Fruit fly (Drosophila melanogaster): ENCODE data around the gene hng3.
A peak's percentile ranks its signal among the peaks of the same experiment; 100 is the strongest.

The hng3 gene

DNA sequence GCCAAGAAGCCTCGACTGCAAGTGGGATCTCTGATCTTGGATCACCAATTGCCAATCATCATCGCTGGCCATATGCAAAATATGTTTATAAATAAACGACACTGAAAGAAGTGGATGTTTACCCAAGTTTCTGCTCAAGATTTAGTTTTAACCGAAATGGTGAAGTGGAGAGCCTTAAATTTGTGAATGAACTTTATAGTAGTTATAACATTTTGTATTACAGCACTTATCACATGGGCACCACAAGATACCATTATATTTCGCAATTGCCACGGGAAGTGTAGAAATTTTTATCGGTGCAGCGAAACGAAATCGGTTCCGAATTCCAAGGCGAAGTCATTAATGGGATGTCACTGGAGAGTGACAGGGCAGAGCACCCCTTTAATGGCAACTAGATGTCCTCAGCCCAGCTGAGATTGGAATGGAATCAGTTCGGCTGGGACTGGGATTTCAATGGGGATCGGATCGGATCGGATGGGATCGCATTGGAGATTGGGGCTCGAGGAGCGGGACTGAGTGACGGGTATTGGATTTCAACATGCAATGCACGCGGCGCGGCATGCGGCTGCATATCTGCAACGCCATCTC, 8.8 kb downstream of the hng3 start:
- no peak for TF ChIP-seq Rel (GFP tag; optimal IDR thresholded peaks at IDR 0.05)
- no peak for TF ChIP-seq Rel (tag; optimal IDR thresholded peaks at IDR 0.05)
- TF ChIP-seq br (GFP tag; optimal IDR thresholded peaks at IDR 0.05) = peak; percentile 31
- TF ChIP-seq Hnf4 (GFP tag; optimal IDR thresholded peaks at IDR 0.05) = no peak
- no peak for TF ChIP-seq brk (GFP tag; optimal IDR thresholded peaks at IDR 0.05)
- TF ChIP-seq rgr (GFP tag; optimal IDR thresholded peaks at IDR 0.05) = peak; percentile 30
- no peak for TF ChIP-seq dsf (GFP tag; optimal IDR thresholded peaks at IDR 0.05; ENCODE audit: borderline replicate concordance)
- no peak for TF ChIP-seq sage (GFP tag; optimal IDR thresholded peaks at IDR 0.05)
- no peak for TF ChIP-seq Sp1 (GFP tag; optimal IDR thresholded peaks at IDR 0.05)
- TF ChIP-seq ey (GFP tag; optimal IDR thresholded peaks at IDR 0.05) = peak; percentile 42
- TF ChIP-seq jim (GFP tag; optimal IDR thresholded peaks at IDR 0.05) = no peak
- TF ChIP-seq pan (optimal IDR thresholded peaks at IDR 0.05) = no peak
- peak; percentile 34 for TF ChIP-seq h (GFP tag; optimal IDR thresholded peaks at IDR 0.05)
- no peak for TF ChIP-seq Hr83 (GFP tag; optimal IDR thresholded peaks at IDR 0.05; ENCODE audit: poor library complexity, severe bottlenecking)
- TF ChIP-seq HLH106 (tag; optimal IDR thresholded peaks at IDR 0.05) = peak; percentile 36
- TF ChIP-seq fru (GFP tag; optimal IDR thresholded peaks at IDR 0.05) = peak; percentile 47
- no peak for TF ChIP-seq woc (GFP tag; optimal IDR thresholded peaks at IDR 0.05)
- no peak for TF ChIP-seq Vsx2 (GFP tag; optimal IDR thresholded peaks at IDR 0.05; ENCODE audit: partially characterized antibody)
- peak in 1 of 2 experiments; percentile 44 for TF ChIP-seq foxo (GFP tag; optimal IDR thresholded peaks at IDR 0.05)

DNA sequence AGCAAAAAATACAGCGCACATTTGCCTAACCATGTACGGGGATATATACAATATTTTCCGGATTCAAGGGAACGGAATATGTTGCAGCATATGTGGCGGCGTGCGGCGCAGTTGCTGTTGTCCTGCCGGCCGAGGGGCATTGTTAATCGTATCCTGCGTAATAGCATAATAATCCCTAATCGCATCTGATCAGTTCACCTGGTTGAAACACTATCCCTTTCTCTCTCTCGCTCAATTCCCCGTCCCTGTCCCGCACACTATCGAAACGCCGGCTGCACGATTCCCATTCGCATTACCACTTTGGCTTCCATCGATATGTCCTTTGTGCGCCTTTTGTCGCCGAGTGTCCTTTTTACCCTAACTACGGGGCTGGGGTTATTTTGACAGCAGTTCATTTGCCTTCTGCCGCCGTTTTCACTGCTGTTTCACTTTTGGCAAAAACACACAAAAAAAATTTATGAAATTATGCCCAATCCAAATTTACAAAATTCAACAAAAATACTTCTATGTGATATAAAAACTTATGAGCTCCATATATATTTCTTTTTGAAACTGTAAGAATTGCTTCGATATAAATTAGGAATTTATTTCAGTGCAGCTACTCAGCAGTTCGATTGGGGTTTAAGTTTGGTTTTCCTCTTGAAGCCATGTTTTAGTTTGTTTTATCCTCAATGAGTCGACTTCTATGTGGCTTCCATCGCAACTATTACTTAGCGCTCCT, 9.9 kb downstream of the hng3 start:
- TF ChIP-seq rgr (GFP tag; optimal IDR thresholded peaks at IDR 0.05) = peak; percentile 38
- TF ChIP-seq h (GFP tag; optimal IDR thresholded peaks at IDR 0.05) = peak; percentile 51
- peak; percentile 36 for TF ChIP-seq woc (GFP tag; optimal IDR thresholded peaks at IDR 0.05)
- peak; percentile 39 for TF ChIP-seq OdsH (GFP tag; optimal IDR thresholded peaks at IDR 0.05)
- no peak for TF ChIP-seq Hr83 (GFP tag; optimal IDR thresholded peaks at IDR 0.05; ENCODE audit: poor library complexity, severe bottlenecking)
- no peak for TF ChIP-seq Jra (GFP tag; optimal IDR thresholded peaks at IDR 0.05)
- TF ChIP-seq Hnf4 (GFP tag; optimal IDR thresholded peaks at IDR 0.05) = peak; percentile 21
- TF ChIP-seq tai (GFP tag; optimal IDR thresholded peaks at IDR 0.05) = peak; percentile 40
- TF ChIP-seq HLH106 (tag; optimal IDR thresholded peaks at IDR 0.05) = peak; percentile 35
- peak; percentile 41 for TF ChIP-seq fru (GFP tag; optimal IDR thresholded peaks at IDR 0.05)
- TF ChIP-seq ey (GFP tag; optimal IDR thresholded peaks at IDR 0.05) = peak; percentile 34
- peak; percentile 33 for TF ChIP-seq Sp1 (GFP tag; optimal IDR thresholded peaks at IDR 0.05)
- TF ChIP-seq Mio (GFP tag; optimal IDR thresholded peaks at IDR 0.05) = no peak
- peak; percentile 6 for TF ChIP-seq psq (GFP tag; optimal IDR thresholded peaks at IDR 0.05)
- peak; percentile 19 for TF ChIP-seq sv (GFP tag; optimal IDR thresholded peaks at IDR 0.05)
- no peak for TF ChIP-seq sage (GFP tag; optimal IDR thresholded peaks at IDR 0.05)
- TF ChIP-seq foxo (GFP tag; optimal IDR thresholded peaks at IDR 0.05) = peak in 1 of 2 experiments; percentile 43

DNA sequence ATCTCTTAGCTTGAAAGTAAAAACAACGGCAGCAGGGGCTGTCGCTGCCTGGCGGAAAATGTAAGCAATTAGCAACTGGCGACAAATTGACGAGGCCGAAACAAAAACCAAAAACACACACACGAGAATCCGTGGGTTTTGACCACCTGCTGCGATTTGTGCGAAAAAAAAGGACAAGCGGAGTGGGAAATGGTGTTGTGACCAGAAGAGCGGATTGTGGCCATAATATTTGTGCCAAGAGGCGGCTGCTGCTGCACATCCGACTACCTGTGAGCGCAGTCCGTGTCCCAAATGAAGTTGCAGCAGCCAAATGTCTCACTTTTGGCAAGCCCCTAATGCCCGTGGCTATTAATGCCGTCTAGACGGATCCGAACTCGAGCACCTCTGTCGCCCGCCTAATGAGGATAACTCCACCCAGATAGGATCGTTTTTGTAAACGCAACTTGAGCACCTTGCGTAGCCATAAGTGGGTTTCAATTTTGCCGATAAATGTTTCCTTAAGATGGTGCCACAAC, 10.9 kb downstream of the hng3 start:
- TF ChIP-seq Hr78 (GFP tag; optimal IDR thresholded peaks at IDR 0.05) = no peak
- no peak for TF ChIP-seq br (GFP tag; optimal IDR thresholded peaks at IDR 0.05)
- TF ChIP-seq HLH106 (tag; optimal IDR thresholded peaks at IDR 0.05) = no peak
- TF ChIP-seq lola (GFP tag; optimal IDR thresholded peaks at IDR 0.05) = no peak
- TF ChIP-seq Abd-B (GFP tag; optimal IDR thresholded peaks at IDR 0.05) = no peak
- TF ChIP-seq brk (GFP tag; optimal IDR thresholded peaks at IDR 0.05) = no peak
- TF ChIP-seq OdsH (GFP tag; optimal IDR thresholded peaks at IDR 0.05) = no peak
- TF ChIP-seq Hnf4 (GFP tag; optimal IDR thresholded peaks at IDR 0.05) = no peak
- TF ChIP-seq fru (GFP tag; optimal IDR thresholded peaks at IDR 0.05) = no peak
- no peak for TF ChIP-seq Myc (optimal IDR thresholded peaks at IDR 0.05)
- TF ChIP-seq sv (GFP tag; optimal IDR thresholded peaks at IDR 0.05) = no peak
- TF ChIP-seq foxo (GFP tag; optimal IDR thresholded peaks at IDR 0.05) = no peak
- no peak for TF ChIP-seq CrebA (GFP tag; optimal IDR thresholded peaks at IDR 0.05; ENCODE audit: borderline replicate concordance)
- no peak for TF ChIP-seq jim (GFP tag; optimal IDR thresholded peaks at IDR 0.05)
- TF ChIP-seq rgr (GFP tag; optimal IDR thresholded peaks at IDR 0.05) = no peak
- no peak for TF ChIP-seq pan (optimal IDR thresholded peaks at IDR 0.05)
- TF ChIP-seq Dif (GFP tag; optimal IDR thresholded peaks at IDR 0.05; ENCODE audit: partially characterized antibody) = no peak

DNA sequence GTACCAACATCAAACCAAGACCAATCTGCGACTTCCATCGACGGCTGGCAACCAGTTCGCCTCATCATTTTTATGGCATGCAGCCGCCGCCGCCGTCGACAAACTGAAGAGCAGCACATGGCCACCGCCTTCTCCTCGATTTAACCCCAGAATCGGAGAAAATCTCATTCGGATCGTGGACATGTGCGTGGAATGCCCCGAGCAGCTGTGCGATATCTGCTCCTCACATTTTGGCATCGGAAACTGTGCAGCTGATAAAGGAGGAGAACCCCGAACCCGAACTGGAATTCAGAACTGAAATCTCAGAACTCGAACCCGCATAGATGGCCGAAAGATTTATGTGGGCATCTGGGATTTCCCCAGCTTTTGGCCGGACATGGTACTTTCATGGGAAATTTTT, 12.1 kb downstream of the hng3 start:
- TF ChIP-seq tai (GFP tag; optimal IDR thresholded peaks at IDR 0.05) (no peak), dmrt93B (GFP tag; optimal IDR thresholded peaks at IDR 0.05) (no peak), CG32264 (GFP tag; optimal IDR thresholded peaks at IDR 0.05) (no peak), dl (GFP tag; optimal IDR thresholded peaks at IDR 0.05; ENCODE audit: insufficient read depth in 1 of 2, partially characterized antibody in 2 of 2) (no peak), Hr83 (GFP tag; optimal IDR thresholded peaks at IDR 0.05; ENCODE audit: poor library complexity, severe bottlenecking) (no peak), Vsx2 (GFP tag; optimal IDR thresholded peaks at IDR 0.05; ENCODE audit: partially characterized antibody) (no peak), jim (GFP tag; optimal IDR thresholded peaks at IDR 0.05) (no peak), Dfd (GFP tag; optimal IDR thresholded peaks at IDR 0.05) (no peak), Abd-B (GFP tag; optimal IDR thresholded peaks at IDR 0.05) (no peak), pan (optimal IDR thresholded peaks at IDR 0.05) (no peak), HLH106 (tag; optimal IDR thresholded peaks at IDR 0.05) (no peak), OdsH (GFP tag; optimal IDR thresholded peaks at IDR 0.05) (no peak), Mio (GFP tag; optimal IDR thresholded peaks at IDR 0.05) (no peak), br (GFP tag; optimal IDR thresholded peaks at IDR 0.05) (no peak), woc (GFP tag; optimal IDR thresholded peaks at IDR 0.05) (no peak), Hr78 (GFP tag; optimal IDR thresholded peaks at IDR 0.05) (no peak), Rel (GFP tag; optimal IDR thresholded peaks at IDR 0.05) (no peak), Rel (tag; optimal IDR thresholded peaks at IDR 0.05) (no peak), sv (GFP tag; optimal IDR thresholded peaks at IDR 0.05) (no peak), Jra (GFP tag; optimal IDR thresholded peaks at IDR 0.05) (no peak), psq (GFP tag; optimal IDR thresholded peaks at IDR 0.05) (no peak)
